Fruit fly (Drosophila melanogaster): Measurements from ENCODE around the gene CG13310.

Gene CG13310

dm6 chr3L:8765493-8765892, 34.8 kb downstream of the CG13310 start (continued):
- TF ChIP-seq CG6854 (GFP tag; optimal IDR thresholded peaks at IDR 0.05) (no peak), Asciz (GFP tag; optimal IDR thresholded peaks at IDR 0.05) (no peak), Usf (GFP tag; optimal IDR thresholded peaks at IDR 0.05) (no peak), Mes4 (GFP tag; optimal IDR thresholded peaks at IDR 0.05) (no peak), Hr39 (optimal IDR thresholded peaks at IDR 0.05) (no peak), tll (GFP tag; optimal IDR thresholded peaks at IDR 0.05) (no peak), HLH4C (GFP tag; IDR thresholded peaks at IDR 0.05; ENCODE audit: partially characterized antibody) (no peak), CG14667 (GFP tag; IDR thresholded peaks at IDR 0.05) (peak; percentile 21; the same call in 1 of the 2 replicates), danr (GFP tag; IDR thresholded peaks at IDR 0.05) (no peak), CG6813 (GFP tag; optimal IDR thresholded peaks at IDR 0.05) (no peak), CG2712 (tag; optimal IDR thresholded peaks at IDR 0.05) (no peak), esg (GFP tag; conservative IDR thresholded peaks at IDR 0.05) (peak; percentile 14; the same call in 1 of the 2 replicates), CG17361 (GFP tag; IDR thresholded peaks at IDR 0.05) (no peak), dm (GFP tag; optimal IDR thresholded peaks at IDR 0.05) (no peak), Pdp1 (GFP tag; optimal IDR thresholded peaks at IDR 0.05) (no peak), tio (GFP tag; optimal IDR thresholded peaks at IDR 0.05) (no peak), CG10654 (GFP tag; optimal IDR thresholded peaks at IDR 0.05) (no peak), repo (GFP tag; optimal IDR thresholded peaks at IDR 0.05) (no peak), CrebB (tag; optimal IDR thresholded peaks at IDR 0.05) (no peak), dysf (GFP tag; IDR thresholded peaks at IDR 0.05) (no peak; the same call in 2 of the 3 replicates), ara (GFP tag; IDR thresholded peaks at IDR 0.05) (peak; percentile 65; the same call in 1 of the 2 replicates), kah (GFP tag; optimal IDR thresholded peaks at IDR 0.05) (no peak), disco-r (GFP tag; optimal IDR thresholded peaks at IDR 0.05) (no peak), CG33557 (GFP tag; optimal IDR thresholded peaks at IDR 0.05) (no peak), Dad (GFP tag; optimal IDR thresholded peaks at IDR 0.05) (no peak), CG18011 (GFP tag; optimal IDR thresholded peaks at IDR 0.05) (no peak), HmgD (GFP tag; optimal IDR thresholded peaks at IDR 0.05) (no peak), trh (GFP tag; optimal IDR thresholded peaks at IDR 0.05) (no peak), pita (GFP tag; optimal IDR thresholded peaks at IDR 0.05) (no peak), cwo (GFP tag; optimal IDR thresholded peaks at IDR 0.05) (no peak), dmrt99B (tag; optimal IDR thresholded peaks at IDR 0.05) (no peak), CG13624 (GFP tag; optimal IDR thresholded peaks at IDR 0.05) (no peak), en (GFP tag; optimal IDR thresholded peaks at IDR 0.05) (no peak), fd96Cb (tag; optimal IDR thresholded peaks at IDR 0.05) (no peak), CG14710 (tag; optimal IDR thresholded peaks at IDR 0.05) (peak; percentile 37), CG17328 (GFP tag; IDR thresholded peaks at IDR 0.05) (peak; percentile 85), btn (GFP tag; optimal IDR thresholded peaks at IDR 0.05) (no peak), Atf3 (GFP tag; optimal IDR thresholded peaks at IDR 0.05) (no peak), Lpt (GFP tag; optimal IDR thresholded peaks at IDR 0.05) (no peak), ato (GFP tag; IDR thresholded peaks at IDR 0.05; ENCODE audit: partially characterized antibody) (no peak), org-1 (GFP tag; optimal IDR thresholded peaks at IDR 0.05) (no peak), HLH54F (GFP tag; optimal IDR thresholded peaks at IDR 0.05) (no peak), Chrac-16 (GFP tag; optimal IDR thresholded peaks at IDR 0.05) (no peak), crp (GFP tag; optimal IDR thresholded peaks at IDR 0.05) (no peak), CG2875 (GFP tag; optimal IDR thresholded peaks at IDR 0.05) (no peak), Mrtf (GFP tag; IDR thresholded peaks at IDR 0.05) (peak; percentile 39; the same call in 1 of the 3 replicates), corto (GFP tag; optimal IDR thresholded peaks at IDR 0.05) (no peak), CG12942 (GFP tag; optimal IDR thresholded peaks at IDR 0.05) (no peak), onecut (GFP tag; IDR thresholded peaks at IDR 0.05) (no peak; the same call in 1 of the 2 replicates), sens (GFP tag) (no peak), ase (GFP tag; IDR thresholded peaks at IDR 0.05) (peak; percentile 31; the same call in 2 of the 3 replicates)

Measured in whole organism, embryonic.